Fruit fly (Drosophila melanogaster) whole organism, embryonic: ENCODE measurements around the gene Polr2G.

Source experiments
- BtbVII ChIP-seq: fragments of 200-800 bp; sonication (Bioruptor generic); optimal IDR thresholded peaks from 3 replicates; lab custom pipeline; 2017; ENCODE audit warnings: missing biosample characterization, mild to moderate bottlenecking, missing genetic modification characterization
- CG10147 ChIP-seq: fragments of 200-800 bp; sonication (Bioruptor generic); optimal IDR thresholded peaks from 2 replicates; lab custom pipeline; 2019; ENCODE audit warnings: missing biosample characterization, mild to moderate bottlenecking, missing genetic modification characterization, moderate library complexity
- CG10366 ChIP-seq: fragments of 200-800 bp; sonication (Bioruptor generic); IDR thresholded peaks from 2 replicates; pipeline ENCODE4 v1.3.6; 2022; ENCODE audit warnings: missing biosample characterization, missing genetic modification characterization
- CG10654 ChIP-seq: fragments of 200-800 bp; sonication (Bioruptor generic); optimal IDR thresholded peaks from 2 replicates; lab custom pipeline; 2016; ENCODE audit warnings: missing biosample characterization, missing genetic modification characterization
- CG11456 ChIP-seq: fragments of 200-800 bp; sonication (Bioruptor generic); IDR thresholded peaks from 3 replicates; pipeline ENCODE4 v1.3.6; 2022; ENCODE audit warnings: missing biosample characterization, missing genetic modification characterization
- CG12299 ChIP-seq: fragments of 200-800 bp; sonication (Bioruptor generic); optimal IDR thresholded peaks from 2 replicates; lab custom pipeline; 2018; ENCODE audit warnings: missing biosample characterization, mild to moderate bottlenecking, missing genetic modification characterization
- CG13775 ChIP-seq: fragments of 200-800 bp; sonication (Bioruptor generic); optimal IDR thresholded peaks from 3 replicates; lab custom pipeline; 2017; ENCODE audit warnings: missing biosample characterization, mild to moderate bottlenecking, missing genetic modification characterization
- CG14014 ChIP-seq: fragments of 200-800 bp; sonication (Bioruptor generic); IDR thresholded peaks from 2 replicates; pipeline ENCODE4 v1.3.6; 2022; ENCODE audit warnings: missing biosample characterization, missing genetic modification characterization
- CG17186 ChIP-seq: fragments of 200-800 bp; sonication (Bioruptor generic); optimal IDR thresholded peaks from 3 replicates; lab custom pipeline; 2017; ENCODE audit warnings: missing biosample characterization, missing genetic modification reagents, missing genetic modification characterization
- CG18476 ChIP-seq: fragments of 200-800 bp; sonication (Bioruptor generic); optimal IDR thresholded peaks from 2 replicates; lab custom pipeline; 2016; ENCODE audit warnings: missing biosample characterization, mild to moderate bottlenecking, missing genetic modification characterization
- CG2199 ChIP-seq: fragments of 200-800 bp; sonication (Bioruptor generic); IDR thresholded peaks from 3 replicates; pipeline ENCODE4 v1.3.6; 2022; ENCODE audit warnings: missing biosample characterization, missing genetic modification characterization
- CG2712 ChIP-seq: fragments of 200-800 bp; optimal IDR thresholded peaks from 3 replicates; lab custom pipeline; 2019; ENCODE audit warnings: missing biosample characterization, mild to moderate bottlenecking, missing genetic modification characterization, moderate library complexity
- CG3281 ChIP-seq: fragments of 200-800 bp; sonication (Bioruptor generic); optimal IDR thresholded peaks from 3 replicates; lab custom pipeline; 2017; ENCODE audit warnings: missing biosample characterization, mild to moderate bottlenecking, missing genetic modification characterization
- CG34422 ChIP-seq: fragments of 200-800 bp; sonication (Bioruptor generic); IDR thresholded peaks from 3 replicates; pipeline ENCODE4 v1.3.6; 2022; ENCODE audit warnings: missing biosample characterization, missing genetic modification characterization
- CG5245 ChIP-seq: fragments of 200-800 bp; sonication (Bioruptor generic); optimal IDR thresholded peaks from 3 replicates; lab custom pipeline; 2016; ENCODE audit warnings: missing biosample characterization, missing genetic modification characterization
- CG7271 ChIP-seq: fragments of 200-800 bp; sonication (Bioruptor generic); optimal IDR thresholded peaks from 2 replicates; lab custom pipeline; 2018; ENCODE audit warnings: missing biosample characterization, mild to moderate bottlenecking, missing genetic modification characterization, moderate library complexity
- CG7556 ChIP-seq: fragments of 200-800 bp; sonication (Bioruptor generic); optimal IDR thresholded peaks from 2 replicates; lab custom pipeline; 2017; ENCODE audit warnings: missing biosample characterization, mild to moderate bottlenecking, missing genetic modification characterization
- CG7745 ChIP-seq: fragments of 200-800 bp; sonication (Bioruptor generic); optimal IDR thresholded peaks from 2 replicates; lab custom pipeline; 2018; ENCODE audit warnings: missing biosample characterization, mild to moderate bottlenecking, missing genetic modification characterization, moderate library complexity
- CG7928 ChIP-seq: fragments of 200-800 bp; sonication (Bioruptor generic); optimal IDR thresholded peaks from 2 replicates; lab custom pipeline; 2017; ENCODE audit warnings: missing biosample characterization, mild to moderate bottlenecking, missing genetic modification characterization
- CG8290 ChIP-seq, 3 experiments: fragments of 200-800 bp; sonication (Bioruptor generic); optimal IDR thresholded peaks; 2 replicates each; lab custom pipeline; 2016 to 2019; ENCODE audit warnings: missing biosample characterization in 3 of 3, missing genetic modification characterization in 3 of 3, mild to moderate bottlenecking in 2 of 3, moderate library complexity in 1 of 3
- CG9727 ChIP-seq: fragments of 200-800 bp; sonication (Bioruptor generic); optimal IDR thresholded peaks from 3 replicates; lab custom pipeline; 2017; ENCODE audit warnings: missing biosample characterization, mild to moderate bottlenecking, missing genetic modification characterization
- Chrac-16 ChIP-seq: fragments of 200-800 bp; sonication (Bioruptor generic); optimal IDR thresholded peaks from 3 replicates; lab custom pipeline; 2016; ENCODE audit warnings: missing biosample characterization, missing genetic modification characterization
- Dip3 ChIP-seq: fragments of 200-800 bp; sonication (Bioruptor generic); optimal IDR thresholded peaks from 3 replicates; lab custom pipeline; 2016; ENCODE audit warnings: missing biosample characterization, missing genetic modification characterization
- Dll ChIP-seq: fragments of 200-800 bp; sonication (Bioruptor generic); IDR thresholded peaks from 4 replicates; pipeline ENCODE4 v1.3.6; 2022; ENCODE audit warnings: missing biosample characterization, missing genetic modification characterization; ENCODE audit not compliant: partially characterized antibody
- Fer3 ChIP-seq: fragments of 200-800 bp; sonication (Bioruptor generic); optimal IDR thresholded peaks from 2 replicates; lab custom pipeline; 2018; ENCODE audit warnings: missing biosample characterization, mild to moderate bottlenecking, missing genetic modification characterization, moderate library complexity
- Gsc ChIP-seq: fragments of 200-800 bp; sonication (Bioruptor generic); IDR thresholded peaks from 2 replicates; pipeline ENCODE4 v1.3.6; 2022; ENCODE audit warnings: missing biosample characterization, missing genetic modification characterization
- Hsf ChIP-seq: fragments of 200-800 bp; sonication (Bioruptor generic); optimal IDR thresholded peaks from 3 replicates; lab custom pipeline; 2016; ENCODE audit warnings: missing biosample characterization, missing genetic modification characterization
- Lim3 ChIP-seq: fragments of 200-800 bp; sonication (Bioruptor generic); IDR thresholded peaks from 2 replicates; pipeline ENCODE4 v1.3.6; 2022; ENCODE audit warnings: missing biosample characterization, missing genetic modification characterization
- Mad ChIP-seq: fragments of 200-800 bp; sonication (Bioruptor generic); optimal IDR thresholded peaks from 2 replicates; lab custom pipeline; 2016; ENCODE audit warnings: missing biosample characterization, missing genetic modification characterization
- Ptx1 ChIP-seq: fragments of 200-800 bp; sonication (Bioruptor generic); IDR thresholded peaks from 2 replicates; pipeline ENCODE4 v1.3.6; 2022; ENCODE audit warnings: missing biosample characterization, missing genetic modification characterization
- Scr ChIP-seq: fragments of 200-800 bp; sonication (Bioruptor generic); IDR thresholded peaks from 2 replicates; pipeline ENCODE4 v1.3.6; 2022; ENCODE audit warnings: missing biosample characterization, missing genetic modification characterization; ENCODE audit not compliant: partially characterized antibody
- Usf ChIP-seq: fragments of 200-800 bp; sonication (Bioruptor generic); optimal IDR thresholded peaks from 2 replicates; lab custom pipeline; 2017; ENCODE audit warnings: missing genotype, missing biosample characterization, missing genetic modification characterization
- ap ChIP-seq: fragments of 200-800 bp; sonication (Bioruptor generic); IDR thresholded peaks from 2 replicates; pipeline ENCODE4 v1.3.6; 2022; ENCODE audit warnings: missing biosample characterization, missing genetic modification characterization
- bowl ChIP-seq: fragments of 200-800 bp; sonication (Bioruptor generic); IDR thresholded peaks from 2 replicates; pipeline ENCODE4 v1.3.6; 2022; ENCODE audit warnings: missing biosample characterization, missing genetic modification characterization
- btn ChIP-seq: fragments of 200-800 bp; sonication (Bioruptor generic); optimal IDR thresholded peaks from 2 replicates; lab custom pipeline; 2016; ENCODE audit warnings: missing biosample characterization, missing genetic modification characterization
- cg ChIP-seq: fragments of 200-800 bp; sonication (Bioruptor generic); optimal IDR thresholded peaks from 3 replicates; lab custom pipeline; 2019; ENCODE audit warnings: missing biosample characterization, mild to moderate bottlenecking, missing genetic modification characterization, moderate library complexity
- da ChIP-seq: fragments of 200-800 bp; sonication (Bioruptor generic); optimal IDR thresholded peaks from 2 replicates; lab custom pipeline; 2016; ENCODE audit warnings: missing biosample characterization, missing genetic modification characterization
- dm ChIP-seq: fragments of 200-800 bp; sonication (Bioruptor generic); optimal IDR thresholded peaks from 3 replicates; lab custom pipeline; 2016; ENCODE audit warnings: missing biosample characterization, missing genetic modification characterization
- gem ChIP-seq: fragments of 200-800 bp; sonication (Bioruptor generic); optimal IDR thresholded peaks from 2 replicates; lab custom pipeline; 2019; ENCODE audit warnings: missing biosample characterization, mild to moderate bottlenecking, missing genetic modification characterization, moderate library complexity
- grau ChIP-seq: fragments of 200-800 bp; optimal IDR thresholded peaks from 3 replicates; lab custom pipeline; 2019; ENCODE audit warnings: missing biosample characterization, mild to moderate bottlenecking, missing genetic modification characterization, moderate library complexity
- grn ChIP-seq: fragments of 200-800 bp; sonication (Bioruptor generic); optimal IDR thresholded peaks from 3 replicates; lab custom pipeline; 2017; ENCODE audit warnings: missing biosample characterization, missing genetic modification characterization
- hbn ChIP-seq: fragments of 200-800 bp; sonication (Bioruptor generic); IDR thresholded peaks from 2 replicates; pipeline ENCODE4 v1.3.6; 2022; ENCODE audit warnings: missing biosample characterization, missing genetic modification characterization; ENCODE audit not compliant: partially characterized antibody
- hkb ChIP-seq, 2 experiments: fragments of 200-800 bp in 1 of 2; fragments of >200 bp in 1 of 2; sonication (Bioruptor generic) in 1 of 2; IDR thresholded peaks in 1 of 2; optimal IDR thresholded peaks in 1 of 2; 2 replicates each; pipeline versions ENCODE4 v1.3.6 to Lab custom; 2017 to 2022; ENCODE audit warnings: missing biosample characterization in 1 of 2, missing genetic modification characterization in 1 of 2
- ken ChIP-seq: fragments of 200-800 bp; sonication (Bioruptor generic); IDR thresholded peaks from 3 replicates; pipeline ENCODE4 v1.3.6; 2022; ENCODE audit warnings: missing biosample characterization, missing genetic modification characterization
- maf-S ChIP-seq: fragments of 200-800 bp; sonication (Bioruptor generic); optimal IDR thresholded peaks from 2 replicates; lab custom pipeline; 2016; ENCODE audit warnings: missing biosample characterization, missing genetic modification characterization
- oc ChIP-seq: fragments of 200-800 bp; sonication (Bioruptor generic); optimal IDR thresholded peaks from 2 replicates; lab custom pipeline; 2018; ENCODE audit warnings: missing biosample characterization, mild to moderate bottlenecking, missing genetic modification characterization, moderate library complexity
- run ChIP-seq: fragments of 200-800 bp; sonication (Bioruptor generic); optimal IDR thresholded peaks from 3 replicates; lab custom pipeline; 2018; ENCODE audit warnings: missing biosample characterization, mild to moderate bottlenecking, missing genetic modification characterization
- sob ChIP-seq: fragments of 200-800 bp; sonication (Bioruptor generic); IDR thresholded peaks from 2 replicates; pipeline ENCODE4 v1.3.6; 2022; ENCODE audit warnings: missing biosample characterization, missing genetic modification characterization
- stc ChIP-seq: fragments of 200-800 bp; sonication (Bioruptor generic); IDR thresholded peaks from 2 replicates; pipeline ENCODE4 v1.3.6; 2022; ENCODE audit warnings: missing biosample characterization, missing genetic modification characterization
- z ChIP-seq: fragments of 200-800 bp; sonication (Bioruptor generic); IDR thresholded peaks from 3 replicates; pipeline ENCODE4 v1.3.6; 2022; ENCODE audit warnings: missing biosample characterization, missing genetic modification characterization

The Polr2G gene

dm6 chr3R:15265406-15266040 lies 42.5 kb upstream of the Polr2G start, which contains the start of gene ATPsynO (continued):
- TF ChIP-seq Fer3 (tag; lab: Kevin White, UChicago) (peak; percentile 23), CG2199 (GFP tag; lab: Robert Waterston, UW) (no peak), Dip3 (GFP tag; lab: Kevin White, UChicago) (no peak), hkb (optimal IDR thresholded peaks at IDR 0.05; lab: Kevin White, UChicago) (no peak), hkb (GFP tag; IDR thresholded peaks at IDR 0.05; lab: Robert Waterston, UW) (no peak), CG2712 (tag; lab: Kevin White, UChicago) (peak; percentile 59), CG18476 (no peak), da (GFP tag; lab: Kevin White, UChicago) (no peak), Dll (GFP tag; lab: Robert Waterston, UW) (0 out of 4 replicates have a peak, but pooled peaks have one; percentile 29), CG8290 (GFP tag; optimal IDR thresholded peaks at IDR 0.05; lab: Kevin White, UChicago) (no peak), CG8290 (tag; optimal IDR thresholded peaks at IDR 0.05; lab: Kevin White, UChicago) (no peak), BtbVII (GFP tag; lab: Kevin White, UChicago) (no peak), cg (no peak), ken (GFP tag; lab: Robert Waterston, UW) (no peak), gem (tag; lab: Kevin White, UChicago) (no peak), grau (tag; lab: Kevin White, UChicago) (peak; percentile 44), sob (no peak), CG9727 (no peak), Lim3 (GFP tag; lab: Robert Waterston, UW) (no peak), Gsc (GFP tag; lab: Robert Waterston, UW) (no peak), CG7745 (tag; lab: Kevin White, UChicago) (no peak), CG10366 (GFP tag; lab: Robert Waterston, UW) (no peak), CG11456 (GFP tag; lab: Robert Waterston, UW) (no peak), CG3281 (peak; percentile 100), CG13775 (GFP tag; lab: Kevin White, UChicago) (no peak), run (tag; lab: Kevin White, UChicago) (no peak), Scr (GFP tag; lab: Robert Waterston, UW) (no peak; the same call in 1 of the 2 replicates), CG12299 (tag; lab: Kevin White, UChicago) (no peak), oc (tag; lab: Kevin White, UChicago) (no peak), ap (GFP tag; lab: Robert Waterston, UW) (no peak), CG10147 (no peak), CG7271 (peak; percentile 12), CG14014 (GFP tag; lab: Robert Waterston, UW) (no peak), grn (GFP tag; lab: Kevin White, UChicago) (no peak), CG5245 (GFP tag; lab: Kevin White, UChicago) (no peak), btn (GFP tag; lab: Kevin White, UChicago) (no peak), Chrac-16 (GFP tag; lab: Kevin White, UChicago) (no peak), CG17186 (GFP tag; lab: Kevin White, UChicago) (peak; percentile 15), Usf (GFP tag; lab: Kevin White, UChicago) (no peak), z (no peak), Mad (GFP tag; lab: Kevin White, UChicago) (no peak), dm (GFP tag; lab: Kevin White, UChicago) (peak; percentile 57), Ptx1 (GFP tag; lab: Robert Waterston, UW) (no peak), CG7556 (no peak), CG34422 (GFP tag; lab: Robert Waterston, UW) (peak; percentile 46; the same call in 1 of the 3 replicates), CG10654 (GFP tag; lab: Kevin White, UChicago) (no peak), stc (GFP tag; lab: Robert Waterston, UW) (no peak), maf-S (GFP tag; lab: Kevin White, UChicago) (no peak), CG7928 (GFP tag; lab: Kevin White, UChicago) (peak; percentile 99), hbn (GFP tag; lab: Robert Waterston, UW) (no peak), Hsf (peak; percentile 14), bowl (GFP tag; lab: Robert Waterston, UW) (no peak)
